Fruit fly (Drosophila melanogaster) whole organism, embryonic: ENCODE results near the gene CG8774.

ENCODE experiments used
- Adf1 ChIP-seq: fragments of 200-800 bp; sonication (Bioruptor generic); IDR thresholded peaks from 2 replicates; pipeline ENCODE4 v1.3.6; 2022; ENCODE audit warnings: missing biosample characterization, missing genetic modification characterization
- CG12744 ChIP-seq: fragments of 200-800 bp; sonication (Bioruptor generic); optimal IDR thresholded peaks from 2 replicates; lab custom pipeline; 2016; ENCODE audit warnings: missing biosample characterization, missing genetic modification characterization
- CG8765 ChIP-seq: fragments of 200-800 bp; sonication (Bioruptor generic); IDR thresholded peaks from 2 replicates; pipeline ENCODE4 v1.3.6; 2022; ENCODE audit warnings: missing biosample characterization, missing genetic modification characterization
- Dek ChIP-seq: fragments of 200-800 bp; sonication (Bioruptor generic); optimal IDR thresholded peaks from 3 replicates; lab custom pipeline; 2019; ENCODE audit warnings: missing biosample characterization, mild to moderate bottlenecking, missing genetic modification characterization, moderate library complexity
- Hsf ChIP-seq: fragments of 200-800 bp; sonication (Bioruptor generic); optimal IDR thresholded peaks from 3 replicates; lab custom pipeline; 2016; ENCODE audit warnings: missing biosample characterization, missing genetic modification characterization
- Jarid2 ChIP-seq: fragments of 200-800 bp; sonication (Bioruptor generic); optimal IDR thresholded peaks from 3 replicates; lab custom pipeline; 2017; ENCODE audit warnings: mild to moderate bottlenecking, missing biosample characterization, missing genetic modification reagents, missing genetic modification characterization
- Mes4 ChIP-seq: fragments of 200-800 bp; sonication (Bioruptor generic); optimal IDR thresholded peaks from 2 replicates; lab custom pipeline; 2016; ENCODE audit warnings: missing biosample characterization, missing genetic modification characterization
- gem ChIP-seq: fragments of 200-800 bp; sonication (Bioruptor generic); optimal IDR thresholded peaks from 2 replicates; lab custom pipeline; 2019; ENCODE audit warnings: missing biosample characterization, mild to moderate bottlenecking, missing genetic modification characterization, moderate library complexity
- gsb ChIP-seq: fragments of 200-800 bp; sonication (Bioruptor generic); IDR thresholded peaks from 2 replicates; pipeline ENCODE4 v1.3.6; 2022; ENCODE audit warnings: missing biosample characterization, missing genetic modification characterization

DNA sequence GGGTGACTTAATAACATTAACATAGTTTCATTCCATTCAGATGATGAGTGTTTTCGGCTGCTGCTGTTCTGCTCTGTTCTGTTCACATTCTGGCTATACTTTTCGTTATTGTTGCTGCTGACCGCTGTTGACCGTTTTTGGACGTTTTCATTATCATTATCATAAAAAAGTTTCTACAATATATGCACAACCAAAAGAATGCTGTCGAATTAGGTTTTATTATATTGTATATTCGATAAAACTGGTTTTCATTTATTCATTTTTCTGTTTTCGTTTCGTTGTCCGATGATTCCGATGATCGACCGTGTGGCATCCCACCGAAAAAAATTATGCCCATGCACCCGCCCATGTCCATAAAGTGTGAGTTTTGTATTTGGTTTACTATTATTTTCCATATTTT lies 34.5 kb downstream of the CG8774 start:
- TF ChIP-seq gem: no peak
- no peak for TF ChIP-seq Mes4 (GFP tag; lab: Kevin White, UChicago)
- TF ChIP-seq Dek (tag; lab: Kevin White, UChicago): no peak
- no peak for TF ChIP-seq Jarid2 (GFP tag; lab: Kevin White, UChicago)
- TF ChIP-seq CG8765 (GFP tag; lab: Robert Waterston, UW): no peak
- no peak for TF ChIP-seq Adf1
- no peak for TF ChIP-seq Hsf
- TF ChIP-seq gsb: no peak
- TF ChIP-seq CG12744 (GFP tag; lab: Kevin White, UChicago): no peak
